Worm (Caenorhabditis elegans): ENCODE measurements around the gene csr-1.

ce11 chrIV:7967006-7967405, 9.9 kb downstream of the csr-1 start, which contains the start of gene F57H12.5:
- TF ChIP-seq lsy-2 (tag; optimal IDR thresholded peaks at IDR 0.05) (no peak), elt-3 (tag; optimal IDR thresholded peaks at IDR 0.05) (no peak), ceh-39 (tag; optimal IDR thresholded peaks at IDR 0.05) (no peak), drap-1 (GFP tag; optimal IDR thresholded peaks at IDR 0.05) (no peak), flh-1 (GFP tag; optimal IDR thresholded peaks at IDR 0.05) (no peak)

Measured in whole organism, mixed stage, embryonic.